Worm (Caenorhabditis elegans) whole organism, L3 larva: ENCODE measurements around the gene ubh-1.

ENCODE experiments used
- elt-3 ChIP-seq, 3 experiments: fragments of 150-350 bp in 1 of 3; sonication (generic microtip) in 2 of 3; optimal IDR thresholded peaks; 2 replicates in 2 of 3; 4 replicates in 1 of 3; lab custom pipeline; 2014 to 2017; ENCODE audit warnings: missing biosample characterization in 3 of 3, missing genetic modification characterization in 3 of 3
- lin-15B ChIP-seq: fragments of 150-350 bp; optimal IDR thresholded peaks from 2 replicates; lab custom pipeline; 2014; ENCODE audit warnings: missing biosample characterization, missing genetic modification characterization

DNA sequence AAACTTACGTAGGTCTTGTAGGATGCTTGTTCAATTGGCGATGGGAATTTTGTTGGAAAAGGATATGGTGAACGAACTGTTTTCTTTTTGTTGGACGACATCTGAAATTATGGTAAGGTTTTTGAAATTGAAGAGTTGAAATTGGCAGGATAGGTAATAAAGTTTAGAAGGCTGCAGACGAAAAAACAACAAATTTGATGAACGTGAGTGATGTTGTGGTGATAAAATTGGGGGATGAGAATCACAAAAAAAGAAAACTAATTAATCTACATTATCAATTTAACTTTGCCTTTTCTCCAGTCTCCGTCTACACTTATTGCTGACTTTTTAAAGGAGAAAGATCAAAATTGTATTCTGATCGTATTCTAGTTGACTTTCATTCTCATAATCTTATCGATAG lies 17.4 kb downstream of the ubh-1 start, which contains the start of gene cpt-6:
- TF ChIP-seq lin-15B (tag; lab: Kevin White, UChicago) (no peak), elt-3 (tag; optimal IDR thresholded peaks at IDR 0.05; lab: Kevin White, UChicago) (no peak)
